Fruit fly (Drosophila melanogaster) whole organism, larva: ENCODE data around the gene CG9391.

Source experiments
- noc ChIP-seq: fragments of 200-800 bp; sonication (Bioruptor generic); optimal IDR thresholded peaks from 3 replicates; lab custom pipeline; 2019; ENCODE audit warnings: missing biosample characterization, mild to moderate bottlenecking, missing genetic modification characterization, moderate library complexity

CG9391 gene

dm6 chr3L:21267862-21268385 lies at the start of gene CG9391:
TSS of gene CG9391 (minus strand) at chr3L:21268335.
- no peak for TF ChIP-seq noc (tag; lab: Kevin White, UChicago)

DNA sequence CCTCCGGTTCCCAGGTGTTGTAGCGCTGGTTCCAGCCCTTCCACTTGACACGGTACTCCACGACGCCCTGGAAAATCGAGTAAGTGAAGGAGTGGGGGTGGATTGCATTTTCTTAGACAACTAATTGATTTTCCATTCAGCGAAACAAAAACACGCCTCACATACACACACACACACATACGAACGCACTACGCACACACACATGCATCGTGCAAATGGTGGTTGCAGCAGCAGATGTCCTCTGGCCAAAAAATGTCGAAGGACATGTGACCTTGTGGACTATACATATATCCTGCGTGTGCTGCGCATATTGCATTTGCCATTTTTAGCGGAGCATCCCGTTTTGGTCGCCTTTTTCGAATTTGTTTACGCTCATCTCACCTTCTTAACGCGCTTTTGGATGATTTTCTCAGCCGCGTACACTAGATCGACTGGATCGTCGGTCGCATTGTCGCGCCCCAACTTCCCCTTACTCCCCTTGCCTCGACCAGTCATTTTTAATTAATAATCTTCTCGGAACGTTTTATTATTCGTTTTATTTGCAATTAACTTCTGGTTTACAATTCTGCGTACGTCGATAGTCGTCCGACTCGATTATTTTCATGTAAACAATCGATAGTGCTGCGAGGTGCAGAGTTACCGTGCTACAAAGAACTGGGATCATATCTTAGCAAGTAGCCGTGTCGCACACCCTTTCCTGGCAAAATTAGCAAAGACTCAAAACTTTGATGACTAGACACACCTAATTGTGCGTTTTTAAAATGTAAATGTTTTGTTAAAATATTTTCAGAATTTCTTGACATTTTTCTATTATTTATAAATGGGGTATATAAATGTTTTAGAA lies 49.5 kb upstream of the CG9391 start, which contains the start of gene Pc:
Gene Pc (minus strand): TSS at position 605 of the 844 bp plus-strand sequence.
- TF ChIP-seq noc (tag; lab: Kevin White, UChicago), result no peak

dm6 chr3L:21304400-21304799 lies 36.3 kb upstream of the CG9391 start, which contains the start of the genes CG11309 and CG7632:
TSS of gene CG11309 (minus strand) at chr3L:21304658.
TSS of gene CG7632 (plus strand) at chr3L:21304697.
- TF ChIP-seq noc (tag; lab: Kevin White, UChicago), result peak; percentile 100

DNA sequence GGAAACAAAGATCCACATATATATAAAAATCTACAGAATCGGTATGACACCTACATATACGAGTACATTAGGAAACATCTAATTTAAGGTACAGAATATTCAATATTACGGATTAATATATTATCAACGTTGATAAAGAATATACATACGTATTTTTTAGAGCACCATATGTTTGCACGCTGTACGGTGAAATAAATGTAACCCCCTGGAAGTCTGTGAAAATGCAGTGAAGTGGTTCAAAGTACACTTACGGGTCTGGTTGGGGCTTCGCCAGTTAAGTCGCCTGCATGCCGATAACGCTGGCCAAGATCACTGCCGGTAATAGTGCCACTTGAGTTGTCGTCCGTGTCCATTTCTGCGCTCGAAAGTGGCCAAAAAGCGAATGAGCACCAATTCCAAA lies 35.5 kb upstream of the CG9391 start:
- TF ChIP-seq noc (tag; lab: Kevin White, UChicago), result no peak

dm6 chr3L:21302493-21302892 lies 34.4 kb upstream of the CG9391 start:
- no peak for TF ChIP-seq noc (tag; lab: Kevin White, UChicago)

DNA sequence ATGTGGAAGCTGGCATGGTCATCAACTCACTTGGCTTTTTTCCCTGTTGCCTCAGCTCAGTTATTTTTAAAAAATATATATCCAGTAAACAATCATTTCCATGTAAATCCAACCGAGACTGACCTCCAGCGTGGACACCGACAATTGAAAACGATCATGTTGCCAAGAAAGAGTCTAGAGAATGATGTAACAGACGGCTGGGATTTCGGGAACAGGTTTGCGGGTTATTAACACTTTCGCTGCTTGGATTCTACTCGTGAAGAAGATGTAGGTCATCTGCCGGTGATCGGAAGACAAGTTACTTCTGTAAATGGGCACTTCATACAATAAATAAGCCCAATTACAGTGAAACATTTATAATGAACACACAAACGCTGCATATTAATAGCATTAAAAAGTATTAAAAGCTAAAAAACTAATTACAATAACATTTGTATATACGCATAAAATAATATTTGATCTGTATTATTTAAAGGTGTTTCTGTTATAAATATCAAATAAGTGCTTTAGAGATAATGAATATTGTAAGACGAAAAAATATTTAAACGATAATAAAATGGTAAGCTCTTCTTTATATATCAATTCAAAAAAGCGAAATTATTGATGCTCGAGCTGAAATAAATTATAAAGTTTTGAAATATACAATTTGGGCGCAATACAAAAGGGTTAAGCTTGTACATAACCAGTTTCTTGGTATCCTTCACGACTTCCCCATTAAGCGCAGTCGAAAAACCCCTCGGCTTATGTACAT lies 33.8 kb upstream of the CG9391 start:
- TF ChIP-seq noc (tag; lab: Kevin White, UChicago), result no peak

DNA sequence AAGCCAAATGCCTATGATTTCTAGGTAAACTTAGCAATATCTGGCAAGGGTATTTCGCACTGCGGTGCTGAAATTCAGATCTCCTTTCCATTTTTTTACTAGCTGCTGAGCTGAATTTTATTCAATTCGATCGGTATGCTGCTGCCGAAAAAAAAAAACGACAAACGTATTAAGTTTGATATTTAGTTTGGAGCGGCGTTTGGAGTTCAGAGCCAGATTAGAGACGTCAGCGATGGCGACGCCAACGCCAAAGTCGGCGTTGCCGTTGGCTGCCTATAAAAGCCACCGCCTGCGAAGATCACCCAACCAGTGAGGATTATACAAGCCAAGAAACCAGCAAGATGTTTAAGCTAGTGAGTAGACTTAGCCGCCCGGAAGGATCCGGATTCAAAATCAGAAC lies 32.1 kb upstream of the CG9391 start, which contains the start of gene Cpr78Cc:
Gene Cpr78Cc (plus strand): TSS at position 301 of the 400 bp plus-strand sequence.
- no peak for TF ChIP-seq noc (tag; lab: Kevin White, UChicago)

DNA sequence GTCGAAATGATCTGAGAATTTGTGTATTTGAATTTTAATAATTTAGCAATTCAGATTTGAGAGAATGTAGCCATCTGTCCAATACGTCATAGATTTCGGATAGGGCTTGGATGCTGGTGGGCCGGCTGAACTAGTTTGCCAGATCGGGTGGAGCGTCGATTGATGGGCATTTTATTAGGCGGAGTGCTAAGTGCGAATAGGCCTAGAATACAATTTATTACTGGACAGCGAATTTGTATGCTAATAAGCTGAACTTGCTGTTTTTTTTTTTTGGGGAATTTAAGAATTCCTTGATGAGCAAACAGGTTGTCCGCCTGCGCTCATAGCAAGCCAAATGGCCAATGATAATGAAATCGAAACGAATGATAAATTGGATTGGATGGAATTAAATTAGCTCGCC lies 31.1 kb upstream of the CG9391 start:
- TF ChIP-seq noc (tag; lab: Kevin White, UChicago), result no peak

DNA sequence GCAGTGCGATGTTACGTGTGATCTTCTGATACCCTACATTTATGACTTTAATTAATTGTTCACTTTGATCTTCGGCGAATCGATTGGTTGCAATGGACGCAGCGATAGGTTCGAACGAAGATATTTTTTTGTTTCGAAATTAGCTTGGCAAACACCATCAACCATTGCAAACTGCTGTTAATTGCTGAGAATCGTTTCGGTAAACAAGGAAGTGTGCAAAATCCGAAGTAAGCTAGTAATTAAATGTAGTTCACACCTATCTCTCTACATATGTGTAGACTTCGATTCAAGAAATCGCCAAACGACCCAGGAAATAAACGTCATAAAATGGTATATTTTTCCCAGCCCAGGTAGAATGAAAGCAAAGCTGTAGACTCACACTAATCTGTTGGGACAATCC lies 30.2 kb upstream of the CG9391 start, which contains the start of gene CG43702:
Gene CG43702 (plus strand): TSS at position 301 of the 400 bp plus-strand sequence.
- no peak for TF ChIP-seq noc (tag; lab: Kevin White, UChicago)

dm6 chr3L:21297703-21298102 lies 29.6 kb upstream of the CG9391 start, which contains the start of gene Edg78E:
TSS of gene Edg78E (minus strand) at chr3L:21297803.
- no peak for TF ChIP-seq noc (tag; lab: Kevin White, UChicago)

DNA sequence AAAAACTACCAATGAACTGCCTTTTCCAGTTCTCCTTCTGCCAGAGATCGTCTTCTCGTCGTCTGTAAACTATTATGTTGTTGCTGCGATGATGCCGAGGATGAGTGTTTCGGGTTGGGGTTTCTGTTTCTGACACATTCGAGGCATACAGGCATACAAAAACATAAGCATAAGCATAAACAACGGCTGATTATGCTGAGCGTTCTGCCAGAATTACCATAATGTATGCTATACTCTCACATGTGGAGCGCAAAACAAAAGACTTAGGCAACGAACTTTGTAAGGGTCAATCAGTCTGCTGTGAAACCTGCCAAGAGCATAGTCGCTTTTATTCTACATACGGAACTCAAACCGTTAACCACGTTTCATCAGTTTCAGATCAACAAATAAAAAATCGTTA lies 26.1 kb upstream of the CG9391 start, which contains the start of gene Cpr78Cb:
Gene Cpr78Cb (plus strand): TSS at position 291 of the 400 bp plus-strand sequence.
- no peak for TF ChIP-seq noc (tag; lab: Kevin White, UChicago)

- no peak for TF ChIP-seq noc (tag; lab: Kevin White, UChicago)
Measured at dm6 chr3L:21292700-21293099, 24.6 kb upstream of the CG9391 start, which contains the start of gene Cpr78Ca. TSS of gene Cpr78Ca (minus strand) at chr3L:21292800.

- no peak for TF ChIP-seq noc (tag; lab: Kevin White, UChicago)
Measured at dm6 chr3L:21291055-21291454, 22.9 kb upstream of the CG9391 start.

DNA sequence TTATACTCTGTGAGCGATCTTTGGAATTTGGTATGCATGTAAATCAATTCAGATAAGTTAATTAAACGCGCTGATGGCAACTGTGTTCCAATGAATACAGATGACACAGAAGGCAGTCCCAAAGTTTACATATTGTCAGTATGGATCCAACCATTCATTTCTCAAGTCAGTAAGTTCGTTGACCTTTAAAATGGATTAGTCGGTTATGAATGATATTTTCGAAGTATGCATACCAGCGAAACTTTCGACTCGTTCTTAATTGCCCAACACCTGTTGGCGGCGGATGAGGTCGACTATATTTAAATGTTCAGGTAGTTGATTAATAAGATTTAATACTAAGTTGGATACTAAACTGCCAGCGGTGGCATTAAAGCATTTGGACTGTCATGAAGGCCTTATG lies 22.2 kb upstream of the CG9391 start:
- TF ChIP-seq noc (tag; lab: Kevin White, UChicago), result no peak

DNA sequence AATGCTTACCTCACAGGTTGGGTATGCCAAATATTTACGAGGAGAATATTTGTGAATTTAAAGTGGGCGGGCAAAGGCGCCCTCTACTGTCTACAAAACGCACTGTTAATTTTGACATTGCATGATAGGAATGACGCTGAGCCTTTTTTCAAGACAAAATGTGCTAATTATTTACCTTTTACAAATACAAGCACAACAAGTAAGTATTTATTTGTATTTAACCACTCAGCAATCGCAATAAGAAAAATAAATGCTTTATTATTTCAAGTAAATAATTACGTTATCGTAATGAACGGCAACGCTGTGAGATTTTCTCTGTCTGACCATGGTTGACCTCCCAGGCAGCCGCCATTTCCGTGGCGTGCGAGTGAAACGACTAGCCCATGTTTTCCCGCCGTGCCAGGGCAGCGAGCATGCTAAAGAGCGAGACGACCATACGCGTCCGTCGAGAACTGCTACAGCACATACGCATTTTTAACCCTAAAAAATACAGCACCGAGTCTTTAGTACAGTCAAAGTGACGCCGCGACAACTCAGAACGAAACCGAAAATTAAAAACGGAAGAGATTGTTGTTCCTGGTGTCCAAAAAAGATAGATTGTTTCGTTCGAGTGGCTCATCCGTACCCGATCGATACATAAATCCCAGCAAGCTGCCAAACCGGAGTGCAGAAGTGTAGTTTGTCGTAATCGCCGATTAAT lies 17.7 kb upstream of the CG9391 start, which contains the start of the genes CG12974 and pzg:
Gene CG12974 (minus strand): TSS at position 324 of the 700 bp plus-strand sequence.
Gene pzg (plus strand): TSS at position 461 of the 700 bp plus-strand sequence.
- no peak for TF ChIP-seq noc (tag; lab: Kevin White, UChicago)
